Worm (Caenorhabditis elegans) whole organism, L1 larva: Measurements from ENCODE around the gene ent-3.

Source experiments
- aly-2 ChIP-seq: fragments of 150-350 bp; optimal IDR thresholded peaks from 2 replicates; lab custom pipeline; 2014; ENCODE audit warnings: missing biosample characterization, missing genetic modification characterization
- mdl-1 ChIP-seq, 2 experiments: fragments of 150-350 bp; optimal IDR thresholded peaks; 2 replicates each; lab custom pipeline; 2014 to 2017; ENCODE audit warnings: missing biosample characterization in 2 of 2, missing genetic modification characterization in 2 of 2, inconsistent platforms in 1 of 2
- mep-1 ChIP-seq: fragments of 150-350 bp; optimal IDR thresholded peaks from 2 replicates; lab custom pipeline; 2014; ENCODE audit warnings: missing biosample characterization, missing genetic modification characterization
- nhr-237 ChIP-seq: fragments of 150-350 bp; optimal IDR thresholded peaks from 2 replicates; lab custom pipeline; 2014; ENCODE audit warnings: missing biosample characterization, missing genetic modification characterization
- nhr-28 ChIP-seq: fragments of 150-350 bp; optimal IDR thresholded peaks from 2 replicates; lab custom pipeline; 2014; ENCODE audit warnings: missing biosample characterization, missing genetic modification characterization
- nhr-90 ChIP-seq: sonication (generic microtip); optimal IDR thresholded peaks from 2 replicates; lab custom pipeline; 2016; ENCODE audit warnings: mild to moderate bottlenecking, missing genetic modification characterization, missing compliant biosample characterization; ENCODE audit not compliant: poor library complexity
- pax-3 ChIP-seq: fragments of 200-800 bp; sonication (Bioruptor generic); optimal IDR thresholded peaks from 2 replicates; lab custom pipeline; 2018; ENCODE audit warnings: mild to moderate bottlenecking, missing genetic modification characterization, moderate library complexity, missing compliant biosample characterization
- skn-1 ChIP-seq: fragments of 150-350 bp; optimal IDR thresholded peaks from 2 replicates; lab custom pipeline; 2014; ENCODE audit warnings: missing biosample characterization, missing genetic modification characterization
- sox-4 ChIP-seq: sonication (generic microtip); optimal IDR thresholded peaks from 2 replicates; lab custom pipeline; 2016; ENCODE audit warnings: missing genetic modification characterization, missing compliant biosample characterization
- unc-130 ChIP-seq: fragments of 150-350 bp; optimal IDR thresholded peaks from 2 replicates; lab custom pipeline; 2017; ENCODE audit warnings: missing biosample characterization, missing genetic modification characterization, inconsistent platforms
- vab-15 ChIP-seq: sonication (generic microtip); optimal IDR thresholded peaks from 2 replicates; lab custom pipeline; 2017; ENCODE audit warnings: missing genotype, mild to moderate bottlenecking, missing genetic modification characterization, missing compliant biosample characterization

ce11 chrV:14197651-14198050 lies 38.2 kb downstream of the ent-3 start:
- TF ChIP-seq unc-130 (no peak), aly-2 (no peak), mdl-1 (tag; optimal IDR thresholded peaks at IDR 0.05; lab: Kevin White, UChicago) (no peak), nhr-237 (tag; lab: Kevin White, UChicago) (no peak), sox-4 (tag; lab: Kevin White, UChicago) (no peak), nhr-90 (tag; lab: Kevin White, UChicago) (peak; percentile 18), mep-1 (tag; lab: Kevin White, UChicago) (no peak), pax-3 (tag; lab: Kevin White, UChicago) (no peak), nhr-28 (tag; lab: Kevin White, UChicago) (no peak), vab-15 (tag; lab: Kevin White, UChicago) (no peak), skn-1 (tag; lab: Kevin White, UChicago) (no peak)
